Worm (Caenorhabditis elegans) whole organism, L3 larva: ENCODE measurements around the gene Y113G7B.28.

Experiments
- R02D3.7 ChIP-seq: fragments of 150-350 bp; optimal IDR thresholded peaks from 2 replicates; lab custom pipeline; 2014; ENCODE audit warnings: missing biosample characterization, missing genetic modification characterization
- ZK546.5 ChIP-seq: sonication (generic microtip); optimal IDR thresholded peaks from 2 replicates; lab custom pipeline; 2017; ENCODE audit warnings: missing biosample characterization, missing genetic modification characterization
- ceh-16 ChIP-seq: sonication (generic microtip); optimal IDR thresholded peaks from 2 replicates; lab custom pipeline; 2017; ENCODE audit warnings: missing biosample characterization, missing genetic modification characterization
- ceh-28 ChIP-seq: fragments of 150-350 bp; optimal IDR thresholded peaks from 2 replicates; lab custom pipeline; 2014; ENCODE audit warnings: missing biosample characterization, missing genetic modification reagents, missing genetic modification characterization
- ceh-82 ChIP-seq: fragments of 150-350 bp; optimal IDR thresholded peaks from 2 replicates; lab custom pipeline; 2014; ENCODE audit warnings: missing biosample characterization, missing genetic modification characterization
- ceh-9 ChIP-seq: sonication (generic microtip); optimal IDR thresholded peaks from 2 replicates; lab custom pipeline; 2018; ENCODE audit warnings: missing biosample characterization, missing genetic modification characterization
- daf-12 ChIP-seq: fragments of 150-350 bp; optimal IDR thresholded peaks from 2 replicates; lab custom pipeline; 2014; ENCODE audit warnings: missing biosample characterization, missing genetic modification reagents, missing genetic modification characterization
- egl-27 ChIP-seq: sonication (generic microtip); optimal IDR thresholded peaks from 4 replicates; lab custom pipeline; 2017; ENCODE audit warnings: missing biosample characterization, missing genetic modification reagents, missing genetic modification characterization
- egl-5 ChIP-seq: fragments of 150-350 bp; optimal IDR thresholded peaks from 2 replicates; lab custom pipeline; 2017; ENCODE audit warnings: missing biosample characterization, missing genetic modification reagents, missing genetic modification characterization, inconsistent platforms
- elt-1 ChIP-seq: fragments of 150-350 bp; optimal IDR thresholded peaks from 2 replicates; lab custom pipeline; 2014; ENCODE audit warnings: missing biosample characterization, missing genetic modification characterization
- elt-2 ChIP-seq: sonication (generic microtip); optimal IDR thresholded peaks from 2 replicates; lab custom pipeline; 2016; ENCODE audit warnings: missing genetic modification reagents, mild to moderate bottlenecking, missing genetic modification characterization, missing compliant biosample characterization
- eor-1 ChIP-seq, 2 experiments: fragments of 150-350 bp; optimal IDR thresholded peaks; 2 replicates each; lab custom pipeline; 2014 to 2018; ENCODE audit warnings: missing biosample characterization in 2 of 2, missing genetic modification characterization in 2 of 2
- fkh-2 ChIP-seq: fragments of 150-350 bp; optimal IDR thresholded peaks from 2 replicates; lab custom pipeline; 2014; ENCODE audit warnings: missing biosample characterization, missing genetic modification reagents, missing genetic modification characterization
- fos-1 ChIP-seq: fragments of 150-350 bp; optimal IDR thresholded peaks from 2 replicates; lab custom pipeline; 2014; ENCODE audit warnings: missing biosample characterization, missing genetic modification characterization
- hmg-11 ChIP-seq: sonication (generic microtip); optimal IDR thresholded peaks from 2 replicates; lab custom pipeline; 2016; ENCODE audit warnings: missing genetic modification characterization, missing compliant biosample characterization
- jun-1 ChIP-seq: fragments of 150-350 bp; optimal IDR thresholded peaks from 2 replicates; lab custom pipeline; 2014; ENCODE audit warnings: missing biosample characterization, missing genetic modification reagents, missing genetic modification characterization
- lin-15B ChIP-seq: fragments of 150-350 bp; optimal IDR thresholded peaks from 2 replicates; lab custom pipeline; 2014; ENCODE audit warnings: missing biosample characterization, missing genetic modification characterization
- lin-39 ChIP-seq: fragments of 150-350 bp; optimal IDR thresholded peaks from 2 replicates; lab custom pipeline; 2018; ENCODE audit warnings: missing biosample characterization, missing genetic modification reagents, missing genetic modification characterization
- mml-1 ChIP-seq: fragments of 150-350 bp; sonication (generic microtip); optimal IDR thresholded peaks from 3 replicates; lab custom pipeline; 2014; ENCODE audit warnings: missing biosample characterization, missing genetic modification characterization
- nfya-1 ChIP-seq: sonication (generic microtip); optimal IDR thresholded peaks from 2 replicates; lab custom pipeline; 2017; ENCODE audit warnings: missing genetic modification characterization, mild to moderate bottlenecking, missing compliant biosample characterization, antibody characterized with exemption, moderate library complexity; ENCODE audit not compliant: insufficient read depth
- nhr-11 ChIP-seq: fragments of 150-350 bp; optimal IDR thresholded peaks from 2 replicates; lab custom pipeline; 2014; ENCODE audit warnings: missing biosample characterization, missing genetic modification characterization
- nhr-12 ChIP-seq: fragments of 150-350 bp; optimal IDR thresholded peaks from 2 replicates; lab custom pipeline; 2014; ENCODE audit warnings: missing biosample characterization, missing genetic modification characterization
- nhr-23 ChIP-seq: fragments of 150-350 bp; optimal IDR thresholded peaks from 2 replicates; lab custom pipeline; 2014; ENCODE audit warnings: missing biosample characterization, missing genetic modification reagents, missing genetic modification characterization
- nhr-237 ChIP-seq: fragments of 150-350 bp; optimal IDR thresholded peaks from 2 replicates; lab custom pipeline; 2014; ENCODE audit warnings: missing biosample characterization, missing genetic modification characterization
- nhr-25 ChIP-seq: sonication (generic microtip); optimal IDR thresholded peaks from 2 replicates; lab custom pipeline; 2017; ENCODE audit warnings: missing biosample characterization, missing genetic modification characterization
- nhr-28 ChIP-seq: fragments of 150-350 bp; optimal IDR thresholded peaks from 2 replicates; lab custom pipeline; 2014; ENCODE audit warnings: missing biosample characterization, missing genetic modification characterization
- nhr-43 ChIP-seq: sonication (generic microtip); optimal IDR thresholded peaks from 2 replicates; lab custom pipeline; 2016; ENCODE audit warnings: mild to moderate bottlenecking, missing genetic modification characterization, missing compliant biosample characterization; ENCODE audit not compliant: poor library complexity, severe bottlenecking
- nhr-67 ChIP-seq: fragments of 150-350 bp; optimal IDR thresholded peaks from 2 replicates; lab custom pipeline; 2014; ENCODE audit warnings: missing biosample characterization, missing genetic modification characterization
- nhr-76 ChIP-seq: fragments of 150-350 bp; sonication (generic microtip); optimal IDR thresholded peaks from 5 replicates; lab custom pipeline; 2014; ENCODE audit warnings: missing biosample characterization, missing genetic modification characterization
- nhr-77 ChIP-seq: fragments of 150-350 bp; optimal IDR thresholded peaks from 2 replicates; lab custom pipeline; 2014; ENCODE audit warnings: missing biosample characterization, missing genetic modification characterization
- pha-4 ChIP-seq: fragments of 150-350 bp; optimal IDR thresholded peaks from 2 replicates; lab custom pipeline; 2014; ENCODE audit warnings: missing biosample characterization, missing genetic modification reagents, missing genetic modification characterization
- pqm-1 ChIP-seq: fragments of 150-350 bp; optimal IDR thresholded peaks from 2 replicates; lab custom pipeline; 2017; ENCODE audit warnings: missing biosample characterization, missing genetic modification characterization, inconsistent platforms
- sea-2 ChIP-seq: fragments of 150-350 bp; sonication (generic microtip); optimal IDR thresholded peaks from 4 replicates; lab custom pipeline; 2014; ENCODE audit warnings: missing biosample characterization, missing genetic modification reagents, missing genetic modification characterization
- snpc-4 ChIP-seq: fragments of 150-350 bp; optimal IDR thresholded peaks from 2 replicates; lab custom pipeline; 2014; ENCODE audit warnings: missing biosample characterization, missing genetic modification characterization
- unc-62 ChIP-seq: fragments of 150-350 bp; sonication (generic microtip); optimal IDR thresholded peaks from 4 replicates; lab custom pipeline; 2014; ENCODE audit warnings: missing biosample characterization, missing genetic modification reagents, missing genetic modification characterization
- zag-1 ChIP-seq: fragments of 150-350 bp; optimal IDR thresholded peaks from 2 replicates; lab custom pipeline; 2014; ENCODE audit warnings: missing biosample characterization, missing genetic modification characterization
- ztf-4 ChIP-seq: fragments of 150-350 bp; optimal IDR thresholded peaks from 2 replicates; lab custom pipeline; 2014; ENCODE audit warnings: missing biosample characterization, missing genetic modification characterization

Y113G7B.28 gene

ce11 chrV:20212584-20212983, 16.8 kb downstream of the Y113G7B.28 start, which contains the start of gene Y113G7B.12:
Gene Y113G7B.12, minus strand, starts transcription at chrV:20212684.
- TF ChIP-seq mml-1: no peak

ce11 chrV:20213097-20213496, 17.3 kb downstream of the Y113G7B.28 start:
- TF ChIP-seq eor-1 (tag; optimal IDR thresholded peaks at IDR 0.05; lab: Kevin White, UChicago) (no peak), elt-2 (peak; percentile 66), pha-4 (peak; percentile 12), pqm-1 (tag; lab: Kevin White, UChicago) (peak; percentile 47)
- TF ChIP-seq, all 47 proteins: peak for 3

- TF ChIP-seq ceh-9 (tag; lab: Kevin White, UChicago) (no peak), nhr-23 (tag; lab: Kevin White, UChicago) (no peak), fos-1 (tag; lab: Kevin White, UChicago) (no peak)
Measured at ce11 chrV:20215197-20215596, 19.4 kb downstream of the Y113G7B.28 start, which contains the start of gene Y113G7B.11. Gene Y113G7B.11, minus strand, starts transcription at chrV:20215297.

- TF ChIP-seq elt-2 (no peak), elt-1 (tag; lab: Kevin White, UChicago) (no peak), egl-27 (tag; lab: Kevin White, UChicago) (no peak), egl-5 (tag; lab: Kevin White, UChicago) (no peak), pqm-1 (tag; lab: Kevin White, UChicago) (no peak), pha-4 (no peak), nfya-1 (no peak), jun-1 (tag; lab: Kevin White, UChicago) (no peak), nhr-23 (tag; lab: Kevin White, UChicago) (no peak), snpc-4 (tag; lab: Kevin White, UChicago) (no peak), fkh-2 (tag; lab: Kevin White, UChicago) (no peak), ZK546.5 (no peak)
Measured at ce11 chrV:20220604-20221003, 24.8 kb downstream of the Y113G7B.28 start.

ce11 chrV:20223725-20224124, 27.9 kb downstream of the Y113G7B.28 start:
- TF ChIP-seq fos-1 (tag; lab: Kevin White, UChicago) (no peak), pqm-1 (tag; lab: Kevin White, UChicago) (no peak), lin-39 (tag; lab: Kevin White, UChicago) (no peak), sea-2 (GFP tag; lab: Kevin White, UChicago) (no peak), mml-1 (no peak), nhr-77 (tag; lab: Kevin White, UChicago) (no peak), fkh-2 (tag; lab: Kevin White, UChicago) (no peak), ceh-82 (tag; lab: Kevin White, UChicago) (no peak), zag-1 (tag; lab: Kevin White, UChicago) (no peak), nhr-28 (tag; lab: Kevin White, UChicago) (no peak), ZK546.5 (no peak), nhr-12 (no peak), nhr-25 (tag; lab: Kevin White, UChicago) (no peak), nhr-67 (no peak), snpc-4 (tag; lab: Kevin White, UChicago) (no peak), daf-12 (tag; lab: Kevin White, UChicago) (no peak)

ce11 chrV:20225312-20225711, 29.5 kb downstream of the Y113G7B.28 start:
- peak; percentile 76 for TF ChIP-seq elt-2
- no peak for TF ChIP-seq nhr-23 (tag; lab: Kevin White, UChicago)
- TF ChIP-seq egl-27 (tag; lab: Kevin White, UChicago): no peak
- TF ChIP-seq zag-1 (tag; lab: Kevin White, UChicago): no peak
- no peak for TF ChIP-seq ztf-4 (tag; lab: Kevin White, UChicago)
- TF ChIP-seq pqm-1 (tag; lab: Kevin White, UChicago): peak; percentile 15
- TF ChIP-seq nhr-76: no peak
- TF ChIP-seq pha-4: peak; percentile 28
- TF ChIP-seq nhr-67: no peak
- no peak for TF ChIP-seq ZK546.5
- no peak for TF ChIP-seq snpc-4 (tag; lab: Kevin White, UChicago)

ce11 chrV:20233743-20234142, 38.0 kb downstream of the Y113G7B.28 start, which contains the start of gene Y113G7B.15:
Gene Y113G7B.15, minus strand, starts transcription at chrV:20233843.
- TF ChIP-seq nhr-237 (tag; lab: Kevin White, UChicago) (no peak), ceh-16 (no peak), ceh-82 (tag; lab: Kevin White, UChicago) (no peak), snpc-4 (tag; lab: Kevin White, UChicago) (no peak), elt-1 (tag; lab: Kevin White, UChicago) (no peak), eor-1 (tag; optimal IDR thresholded peaks at IDR 0.05; lab: Kevin White, UChicago) (no peak), nhr-11 (no peak), jun-1 (tag; lab: Kevin White, UChicago) (no peak), nhr-23 (tag; lab: Kevin White, UChicago) (no peak), hmg-11 (tag; lab: Kevin White, UChicago) (no peak), R02D3.7 (tag; lab: Kevin White, UChicago) (no peak), pqm-1 (tag; lab: Kevin White, UChicago) (no peak), pha-4 (no peak), unc-62 (GFP tag; lab: Kevin White, UChicago) (no peak), lin-15B (tag; lab: Kevin White, UChicago) (no peak), nhr-67 (no peak), zag-1 (tag; lab: Kevin White, UChicago) (no peak), ceh-28 (tag; lab: Kevin White, UChicago) (no peak), ceh-9 (tag; lab: Kevin White, UChicago) (no peak), nhr-43 (no peak)
